Fruit fly (Drosophila melanogaster): Measurements from ENCODE around the gene CG11109.

dm6 chr3L:22824668-22825192 is 47.3 kb upstream of the CG11109 start:
- TF ChIP-seq CG3281 (GFP tag; optimal IDR thresholded peaks at IDR 0.05) (no peak), Usf (GFP tag; optimal IDR thresholded peaks at IDR 0.05) (no peak), CG34422 (GFP tag; IDR thresholded peaks at IDR 0.05) (no peak; the same call in 2 of the 3 replicates), Mes4 (GFP tag; optimal IDR thresholded peaks at IDR 0.05) (no peak)

Measured in whole organism, embryonic.